Fruit fly (Drosophila melanogaster) whole organism, embryonic: ENCODE measurements around the gene MED15.
A peak's percentile ranks its signal among the peaks of the same experiment; 100 is the strongest.

Source experiments
- Aef1 ChIP-seq: fragments of 200-800 bp; sonication (Bioruptor generic); IDR thresholded peaks from 3 replicates; pipeline ENCODE4 v1.3.6; 2022; ENCODE audit warnings: missing biosample characterization, missing genetic modification characterization
- CG1024 ChIP-seq: fragments of 200-800 bp; sonication (Bioruptor generic); IDR thresholded peaks from 2 replicates; pipeline ENCODE4 v1.3.6; 2022; ENCODE audit warnings: missing biosample characterization, missing genetic modification characterization
- CG10267 ChIP-seq: fragments of 200-800 bp; sonication (Bioruptor generic); optimal IDR thresholded peaks from 2 replicates; lab custom pipeline; 2018; ENCODE audit warnings: missing biosample characterization, mild to moderate bottlenecking, missing genetic modification characterization, moderate library complexity
- CG10366 ChIP-seq: fragments of 200-800 bp; sonication (Bioruptor generic); IDR thresholded peaks from 2 replicates; pipeline ENCODE4 v1.3.6; 2022; ENCODE audit warnings: missing biosample characterization, missing genetic modification characterization
- CG10654 ChIP-seq: fragments of 200-800 bp; sonication (Bioruptor generic); optimal IDR thresholded peaks from 2 replicates; lab custom pipeline; 2016; ENCODE audit warnings: missing biosample characterization, missing genetic modification characterization
- CG11093 ChIP-seq: fragments of 200-800 bp; sonication (Bioruptor generic); IDR thresholded peaks from 3 replicates; pipeline ENCODE4 v1.3.6; 2022; ENCODE audit warnings: missing biosample characterization, missing genetic modification characterization
- CG15479 ChIP-seq: fragments of 200-800 bp; sonication (Bioruptor generic); optimal IDR thresholded peaks from 3 replicates; lab custom pipeline; 2019; ENCODE audit warnings: missing biosample characterization, mild to moderate bottlenecking, missing genetic modification characterization, moderate library complexity
- CG1602 ChIP-seq: fragments of 200-800 bp; sonication (Bioruptor generic); optimal IDR thresholded peaks from 3 replicates; lab custom pipeline; 2016; ENCODE audit warnings: missing biosample characterization, missing genetic modification characterization
- CG16863 ChIP-seq: fragments of 200-800 bp; sonication (Bioruptor generic); optimal IDR thresholded peaks from 3 replicates; lab custom pipeline; 2016; ENCODE audit warnings: missing biosample characterization, missing genetic modification characterization
- CG17568 ChIP-seq: fragments of 200-800 bp; sonication (Bioruptor generic); optimal IDR thresholded peaks from 2 replicates; lab custom pipeline; 2018; ENCODE audit warnings: missing biosample characterization, mild to moderate bottlenecking, missing genetic modification characterization, moderate library complexity
- CG4854 ChIP-seq: fragments of 200-800 bp; sonication (Bioruptor generic); optimal IDR thresholded peaks from 2 replicates; lab custom pipeline; 2016; ENCODE audit warnings: missing biosample characterization, missing genetic modification characterization, inconsistent platforms
- CG6272 ChIP-seq: fragments of 200-800 bp; sonication (Bioruptor generic); IDR thresholded peaks from 2 replicates; pipeline ENCODE4 v1.3.6; 2022; ENCODE audit warnings: missing biosample characterization, missing genetic modification characterization
- CG7839 ChIP-seq: fragments of 200-800 bp; sonication (Bioruptor generic); optimal IDR thresholded peaks from 3 replicates; lab custom pipeline; 2018; ENCODE audit warnings: missing biosample characterization, mild to moderate bottlenecking, missing genetic modification characterization, moderate library complexity
- CG7987 ChIP-seq: fragments of 200-800 bp; sonication (Bioruptor generic); optimal IDR thresholded peaks from 2 replicates; lab custom pipeline; 2018; ENCODE audit warnings: missing biosample characterization, mild to moderate bottlenecking, missing genetic modification characterization, moderate library complexity
- CG8089 ChIP-seq: fragments of 200-800 bp; sonication (Bioruptor generic); optimal IDR thresholded peaks from 3 replicates; lab custom pipeline; 2016; ENCODE audit warnings: missing biosample characterization, missing genetic modification characterization
- CG8478 ChIP-seq: fragments of >200 bp; optimal IDR thresholded peaks from 2 replicates; lab custom pipeline; 2018
- CG8765 ChIP-seq: fragments of 200-800 bp; sonication (Bioruptor generic); IDR thresholded peaks from 2 replicates; pipeline ENCODE4 v1.3.6; 2022; ENCODE audit warnings: missing biosample characterization, missing genetic modification characterization
- CG9437 ChIP-seq: fragments of 200-800 bp; sonication (Bioruptor generic); optimal IDR thresholded peaks from 2 replicates; lab custom pipeline; 2018; ENCODE audit warnings: missing biosample characterization, mild to moderate bottlenecking, missing genetic modification characterization
- CkIIα-i1 ChIP-seq: fragments of 200-800 bp; sonication (Bioruptor generic); IDR thresholded peaks from 2 replicates; pipeline ENCODE4 v1.3.6; 2022; ENCODE audit warnings: missing biosample characterization, missing genetic modification characterization
- Drgx ChIP-seq: fragments of 200-800 bp; sonication (Bioruptor generic); IDR thresholded peaks from 2 replicates; pipeline ENCODE4 v1.3.6; 2022; ENCODE audit warnings: missing biosample characterization, missing genetic modification characterization
- E2f2 ChIP-seq: fragments of 200-800 bp; sonication (Bioruptor generic); IDR thresholded peaks from 2 replicates; pipeline ENCODE4 v1.3.6; 2022; ENCODE audit warnings: missing biosample characterization, missing genetic modification characterization
- Fer1 ChIP-seq: fragments of 200-800 bp; sonication (Bioruptor generic); optimal IDR thresholded peaks from 2 replicates; lab custom pipeline; 2017; ENCODE audit warnings: missing biosample characterization, mild to moderate bottlenecking, missing genetic modification characterization
- HLH3B ChIP-seq: fragments of 200-800 bp; sonication (Bioruptor generic); IDR thresholded peaks from 2 replicates; pipeline ENCODE4 v1.3.6; 2022; ENCODE audit warnings: missing biosample characterization, missing genetic modification characterization
- HmgD ChIP-seq: fragments of 200-800 bp; sonication (Bioruptor generic); optimal IDR thresholded peaks from 3 replicates; lab custom pipeline; 2016; ENCODE audit warnings: missing biosample characterization, missing genetic modification characterization
- Hmx ChIP-seq: fragments of 200-800 bp; sonication (Bioruptor generic); optimal IDR thresholded peaks from 2 replicates; lab custom pipeline; 2016; ENCODE audit warnings: missing biosample characterization, missing genetic modification characterization
- MBD-R2 ChIP-seq: fragments of 200-800 bp; sonication (Bioruptor generic); IDR thresholded peaks from 2 replicates; pipeline ENCODE4 v1.3.6; 2022; ENCODE audit warnings: missing biosample characterization, missing genetic modification characterization
- Stat92E ChIP-seq, 3 experiments: fragments of >200 bp in 2 of 3; fragments of 200-800 bp in 1 of 3; sonication (Bioruptor generic) in 1 of 3; optimal IDR thresholded peaks; 2 replicates each; lab custom pipeline; 2017 to 2019; ENCODE audit warnings: missing biosample characterization in 3 of 3, missing genetic modification characterization in 3 of 3, mild to moderate bottlenecking in 1 of 3, moderate library complexity in 1 of 3
- YL-1 ChIP-seq: fragments of 200-800 bp; sonication (Bioruptor generic); optimal IDR thresholded peaks from 3 replicates; lab custom pipeline; 2017; ENCODE audit warnings: missing biosample characterization, mild to moderate bottlenecking, missing genetic modification characterization
- crol ChIP-seq: fragments of 200-800 bp; sonication (Bioruptor generic); IDR thresholded peaks from 2 replicates; pipeline ENCODE4 v1.3.6; 2022; ENCODE audit warnings: missing biosample characterization, missing genetic modification characterization
- dati ChIP-seq: fragments of 200-800 bp; sonication (Bioruptor generic); IDR thresholded peaks from 2 replicates; pipeline ENCODE4 v1.3.6; 2022; ENCODE audit warnings: missing biosample characterization, missing genetic modification characterization
- disco-r ChIP-seq: fragments of 200-800 bp; sonication (Bioruptor generic); optimal IDR thresholded peaks from 2 replicates; lab custom pipeline; 2016; ENCODE audit warnings: missing biosample characterization, missing genetic modification characterization
- dmrt11E ChIP-seq: fragments of 200-800 bp; sonication (Bioruptor generic); optimal IDR thresholded peaks from 3 replicates; lab custom pipeline; 2018; ENCODE audit warnings: missing biosample characterization, mild to moderate bottlenecking, missing genetic modification characterization, moderate library complexity
- dpn ChIP-seq, 2 experiments: fragments of 200-800 bp; sonication (Bioruptor generic); optimal IDR thresholded peaks; 3 replicates each; lab custom pipeline; 2016; ENCODE audit warnings: missing biosample characterization in 2 of 2, missing genetic modification characterization in 2 of 2
- gce ChIP-seq: fragments of 200-800 bp; sonication (Bioruptor generic); IDR thresholded peaks from 3 replicates; pipeline ENCODE4 v1.3.6; 2022; ENCODE audit warnings: missing biosample characterization, missing genetic modification characterization
- gcm2 ChIP-seq: fragments of 200-800 bp; sonication (Bioruptor generic); optimal IDR thresholded peaks from 2 replicates; lab custom pipeline; 2016; ENCODE audit warnings: missing biosample characterization, missing genetic modification characterization
- grau ChIP-seq: fragments of 200-800 bp; optimal IDR thresholded peaks from 3 replicates; lab custom pipeline; 2019; ENCODE audit warnings: missing biosample characterization, mild to moderate bottlenecking, missing genetic modification characterization, moderate library complexity
- grn ChIP-seq: fragments of 200-800 bp; sonication (Bioruptor generic); optimal IDR thresholded peaks from 3 replicates; lab custom pipeline; 2017; ENCODE audit warnings: missing biosample characterization, missing genetic modification characterization
- lmd ChIP-seq: fragments of 200-800 bp; sonication (Bioruptor generic); IDR thresholded peaks from 2 replicates; pipeline ENCODE4 v1.3.6; 2022; ENCODE audit warnings: missing biosample characterization, missing genetic modification characterization
- lov ChIP-seq, 2 experiments: fragments of 200-800 bp in 1 of 2; fragments of >200 bp in 1 of 2; sonication (Bioruptor generic) in 1 of 2; IDR thresholded peaks in 1 of 2; optimal IDR thresholded peaks in 1 of 2; 2 replicates in 1 of 2; 3 replicates in 1 of 2; pipeline versions ENCODE4 v1.3.6 to Lab custom; 2017 to 2022; ENCODE audit warnings: missing biosample characterization in 1 of 2, missing genetic modification characterization in 1 of 2
- nerfin-2 ChIP-seq: fragments of 200-800 bp; sonication (Bioruptor generic); IDR thresholded peaks from 2 replicates; pipeline ENCODE4 v1.3.6; 2022; ENCODE audit warnings: missing biosample characterization, missing genetic modification characterization; ENCODE audit not compliant: partially characterized antibody
- nom ChIP-seq: fragments of 200-800 bp; sonication (Bioruptor generic); optimal IDR thresholded peaks from 2 replicates; lab custom pipeline; 2017; ENCODE audit warnings: missing biosample characterization, missing genetic modification characterization, mild to moderate bottlenecking, moderate library complexity, missing genetic modification reagents
- onecut ChIP-seq: fragments of 200-800 bp; sonication (Bioruptor generic); IDR thresholded peaks from 2 replicates; pipeline ENCODE4 v1.3.6; 2022; ENCODE audit warnings: missing biosample characterization, missing genetic modification characterization
- pzg ChIP-seq: fragments of 200-800 bp; sonication (Bioruptor generic); optimal IDR thresholded peaks from 3 replicates; lab custom pipeline; 2018; ENCODE audit warnings: missing biosample characterization, mild to moderate bottlenecking, missing genetic modification characterization, moderate library complexity
- tll ChIP-seq, 2 experiments: fragments of 200-800 bp in 1 of 2; fragments of >200 bp in 1 of 2; sonication (Bioruptor generic) in 1 of 2; optimal IDR thresholded peaks; 2 replicates each; lab custom pipeline; 2017 to 2019; ENCODE audit warnings: missing biosample characterization in 2 of 2, missing genetic modification characterization in 2 of 2, mild to moderate bottlenecking in 1 of 2, moderate library complexity in 1 of 2
- ttk ChIP-seq: fragments of 200-800 bp; sonication (Bioruptor generic); IDR thresholded peaks from 2 replicates; pipeline ENCODE4 v2.1.2; 2022; ENCODE audit warnings: missing biosample characterization, missing genetic modification characterization
- unc-4 ChIP-seq: fragments of 200-800 bp; sonication (Bioruptor generic); IDR thresholded peaks from 2 replicates; pipeline ENCODE4 v1.3.6; 2022; ENCODE audit warnings: missing biosample characterization, missing genetic modification characterization; ENCODE audit not compliant: partially characterized antibody
- wdn ChIP-seq: fragments of 200-800 bp; sonication (Bioruptor generic); IDR thresholded peaks from 2 replicates; pipeline ENCODE4 v1.3.6; 2022; ENCODE audit warnings: missing biosample characterization, missing genetic modification characterization
- yki ChIP-seq: fragments of >200 bp; optimal IDR thresholded peaks from 3 replicates; lab custom pipeline; 2018
- zen2 ChIP-seq: fragments of 200-800 bp; sonication (Bioruptor generic); IDR thresholded peaks from 3 replicates; pipeline ENCODE4 v1.3.6; 2022; ENCODE audit warnings: missing biosample characterization, missing genetic modification characterization; ENCODE audit not compliant: partially characterized antibody

MED15 gene

DNA sequence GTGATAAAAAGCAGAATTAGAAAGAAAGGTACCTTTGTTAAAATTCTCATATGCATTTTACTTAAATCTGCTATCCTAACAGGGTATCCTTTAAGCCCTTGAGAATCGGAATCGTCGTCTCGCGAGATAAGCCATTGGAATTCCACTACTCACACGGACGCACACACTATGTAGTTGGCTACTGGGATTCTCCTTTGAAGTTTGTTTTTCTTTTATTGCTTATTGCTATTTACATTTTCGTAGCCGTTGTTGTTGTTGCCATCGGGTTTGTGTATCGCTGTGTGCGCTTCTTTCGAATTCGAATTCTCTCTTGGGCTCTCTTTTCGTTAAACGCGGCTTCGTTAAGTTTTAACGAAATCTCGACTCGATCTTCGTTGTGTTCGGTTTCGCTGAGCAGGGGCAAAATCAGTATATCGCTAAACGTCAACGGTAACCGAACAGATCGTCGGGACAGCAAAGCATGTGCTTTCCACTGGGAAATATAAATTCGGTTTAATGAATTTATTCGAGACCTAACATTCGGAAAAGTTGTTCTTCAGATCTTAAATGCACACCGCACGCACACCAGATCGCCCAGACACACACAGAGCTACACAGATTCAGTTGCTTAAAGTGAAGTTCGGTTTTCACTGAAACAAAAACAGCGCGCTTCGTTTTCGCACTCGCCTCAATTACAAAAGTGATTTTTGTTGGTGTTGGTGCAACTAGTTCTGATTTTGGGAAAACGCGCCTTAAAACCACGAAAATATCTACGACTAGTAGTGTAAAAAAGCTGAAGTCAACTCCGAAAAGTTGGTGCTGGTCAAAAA lies 41.8 kb upstream of the MED15 start, which contains the start of gene ex (continued):
- TF ChIP-seq Fer1 (GFP tag; lab: Kevin White, UChicago) (peak; percentile 82), dpn (GFP tag; optimal IDR thresholded peaks at IDR 0.05; lab: Kevin White, UChicago) (peak in 1 of 2 experiments; percentile 4), CG7987 (GFP tag; lab: Kevin White, UChicago) (peak; percentile 92), YL-1 (GFP tag; lab: Kevin White, UChicago) (peak; percentile 35), ttk (no peak), dmrt11E (peak; percentile 41), CG9437 (GFP tag; lab: Kevin White, UChicago) (no peak), CG16863 (GFP tag; lab: Kevin White, UChicago) (peak; percentile 15), dati (GFP tag; lab: Robert Waterston, UW) (no peak), wdn (GFP tag; lab: Robert Waterston, UW) (no peak), crol (GFP tag; lab: Robert Waterston, UW) (0 out of 2 replicates have a peak, but pooled peaks have one; percentile 21), onecut (GFP tag; lab: Robert Waterston, UW) (peak; percentile 60), Hmx (GFP tag; lab: Kevin White, UChicago) (no peak), tll (GFP tag; optimal IDR thresholded peaks at IDR 0.05; lab: Kevin White, UChicago) (no peak), CG17568 (GFP tag; lab: Kevin White, UChicago) (peak; percentile 90), grau (tag; lab: Kevin White, UChicago) (peak; percentile 38), CG10654 (GFP tag; lab: Kevin White, UChicago) (peak; percentile 9), nerfin-2 (no peak), CG1024 (GFP tag; lab: Robert Waterston, UW) (no peak), CkIIα-i1 (GFP tag; lab: Robert Waterston, UW) (no peak), Drgx (GFP tag; lab: Robert Waterston, UW) (no peak), nom (peak; percentile 84), CG7839 (tag; lab: Kevin White, UChicago) (peak; percentile 25), CG10267 (tag; lab: Kevin White, UChicago) (no peak), gce (GFP tag; lab: Robert Waterston, UW) (peak; percentile 58; the same call in 1 of the 3 replicates), lmd (GFP tag; lab: Robert Waterston, UW) (no peak), CG8765 (GFP tag; lab: Robert Waterston, UW) (no peak), HLH3B (GFP tag; lab: Robert Waterston, UW) (peak; percentile 49; the same call in 1 of the 2 replicates), CG8478 (no peak), CG6272 (GFP tag; lab: Robert Waterston, UW) (no peak), gcm2 (GFP tag; lab: Kevin White, UChicago) (no peak), E2f2 (GFP tag; lab: Robert Waterston, UW) (peak; percentile 27; the same call in 1 of the 2 replicates), grn (GFP tag; lab: Kevin White, UChicago) (peak; percentile 33), pzg (GFP tag; lab: Kevin White, UChicago) (no peak), CG10366 (GFP tag; lab: Robert Waterston, UW) (no peak), CG1602 (no peak), yki (lab: Kevin White, UChicago) (no peak), HmgD (GFP tag; lab: Kevin White, UChicago) (peak; percentile 22), MBD-R2 (GFP tag; lab: Robert Waterston, UW) (no peak; the same call in 1 of the 2 replicates), Aef1 (GFP tag; lab: Robert Waterston, UW) (0 out of 3 replicates have a peak, but pooled peaks have one; percentile 33), disco-r (GFP tag; lab: Kevin White, UChicago) (no peak), lov (optimal IDR thresholded peaks at IDR 0.05; lab: Kevin White, UChicago) (no peak), lov (GFP tag; IDR thresholded peaks at IDR 0.05; lab: Robert Waterston, UW) (peak; percentile 52; the same call in 1 of the 3 replicates), zen2 (GFP tag; lab: Robert Waterston, UW) (peak; percentile 52; the same call in 2 of the 3 replicates), unc-4 (GFP tag; lab: Robert Waterston, UW) (no peak), Stat92E (GFP tag; optimal IDR thresholded peaks at IDR 0.05; lab: Kevin White, UChicago) (peak in 1 of 3 experiments; percentile 10), CG4854 (GFP tag; lab: Kevin White, UChicago) (peak; percentile 31), CG11093 (GFP tag; lab: Robert Waterston, UW) (no peak), CG15479 (GFP tag; lab: Kevin White, UChicago) (no peak), CG8089 (GFP tag; lab: Kevin White, UChicago) (peak; percentile 40)
